Fruit fly (Drosophila melanogaster) whole organism: Measurements from ENCODE around the gene Nepl20.

ENCODE experiments used
- CG8478 ChIP-seq: fragments of >200 bp; optimal IDR thresholded peaks from 2 replicates; lab custom pipeline; 2018; ENCODE audit warnings: inconsistent platforms
- Dll ChIP-seq: fragments of >200 bp; optimal IDR thresholded peaks from 2 replicates; lab custom pipeline; 2017
- EcR ChIP-seq, 2 experiments: fragments of >200 bp; optimal IDR thresholded peaks; 2 replicates each; lab custom pipeline; 2017; ENCODE audit warnings: missing biosample characterization in 2 of 2, missing genetic modification characterization in 2 of 2, missing genetic modification reagents in 2 of 2
- pan ChIP-seq: fragments of >200 bp; optimal IDR thresholded peaks from 2 replicates; lab custom pipeline; 2017
- psq ChIP-seq: fragments of >200 bp; optimal IDR thresholded peaks from 2 replicates; lab custom pipeline; 2017
- usp ChIP-seq: fragments of >200 bp; optimal IDR thresholded peaks from 2 replicates; lab custom pipeline; 2017; ENCODE audit warnings: missing biosample characterization, missing genetic modification characterization, mixed read lengths

Gene Nepl20

dm6 chr3R:28922744-28923143 is 42.2 kb downstream of the Nepl20 start, which contains the start of gene CG11828:
Gene CG11828 (plus strand): TSS chr3R:28923044.
- no peak for TF ChIP-seq usp (GFP tag; lab: Kevin White, UChicago)
- TF ChIP-seq EcR (GFP tag; optimal IDR thresholded peaks at IDR 0.05; lab: Kevin White, UChicago), result no peak
- TF ChIP-seq pan (lab: Kevin White, UChicago), result no peak
- TF ChIP-seq CG8478, result no peak
- TF ChIP-seq psq, result no peak
- no peak for TF ChIP-seq Dll (lab: Kevin White, UChicago)
